Worm (Caenorhabditis elegans) whole organism, L4 larva: ENCODE data around the gene srw-57.
A peak's percentile ranks its signal among the peaks of the same experiment; 100 is the strongest.
"Not testable (repeated sequence)": the region's sequence is repeated elsewhere in the genome, so short reads cannot be mapped to it uniquely, and the experiment has no call there.

Experiments used
- R02D3.7 ChIP-seq: fragments of 150-350 bp; sonication (generic microtip); optimal IDR thresholded peaks from 3 replicates; lab custom pipeline; 2014; ENCODE audit warnings: missing biosample characterization, missing genetic modification characterization
- ZK546.5 ChIP-seq, 2 experiments: sonication (generic microtip); optimal IDR thresholded peaks; 2 replicates each; lab custom pipeline; 2017; ENCODE audit warnings: missing biosample characterization in 2 of 2, missing genetic modification characterization in 2 of 2
- arid-1 ChIP-seq: fragments of 200-800 bp; sonication (Bioruptor generic); conservative IDR thresholded peaks from 2 replicates; pipeline ENCODE4 v1.3.6; 2022; ENCODE audit warnings: missing genetic modification reagents, missing genetic modification characterization, missing compliant biosample characterization
- attf-4 ChIP-seq: sonication (generic microtip); optimal IDR thresholded peaks from 3 replicates; lab custom pipeline; 2017; ENCODE audit warnings: missing biosample characterization, missing genetic modification characterization
- ceh-20 ChIP-seq: fragments of 200-800 bp; sonication (Bioruptor generic); IDR thresholded peaks from 2 replicates; pipeline ENCODE4 v1.3.6; 2022; ENCODE audit warnings: missing genetic modification reagents, missing genetic modification characterization, missing compliant biosample characterization
- ceh-28 ChIP-seq: fragments of 150-350 bp; optimal IDR thresholded peaks from 2 replicates; lab custom pipeline; 2014; ENCODE audit warnings: missing biosample characterization, missing genetic modification reagents, missing genetic modification characterization
- ceh-62 ChIP-seq: sonication (generic microtip); optimal IDR thresholded peaks from 2 replicates; lab custom pipeline; 2017; ENCODE audit warnings: missing biosample characterization, missing genetic modification characterization
- ctbp-1 ChIP-seq: fragments of 200-800 bp; sonication (Bioruptor generic); IDR thresholded peaks from 2 replicates; pipeline ENCODE4 v1.3.6; 2022; ENCODE audit warnings: missing genetic modification reagents, missing genetic modification characterization, missing compliant biosample characterization
- daf-16 ChIP-seq, 3 experiments: sonication (generic microtip); optimal IDR thresholded peaks; 2 replicates each; lab custom pipeline; 2016 to 2017; ENCODE audit warnings: missing genetic modification characterization in 3 of 3, missing genetic modification reagents in 3 of 3, mild to moderate bottlenecking in 2 of 3, missing compliant biosample characterization in 2 of 3, missing biosample characterization in 1 of 3, moderate library complexity in 1 of 3
- dpl-1 ChIP-seq: fragments of 150-350 bp; optimal IDR thresholded peaks from 2 replicates; lab custom pipeline; 2014; ENCODE audit warnings: missing biosample characterization, missing genetic modification reagents, missing genetic modification characterization
- dve-1 ChIP-seq: sonication (generic microtip); optimal IDR thresholded peaks from 2 replicates; lab custom pipeline; 2017; ENCODE audit warnings: antibody characterized with exemption, mild to moderate bottlenecking, missing genetic modification characterization, missing compliant biosample characterization; ENCODE audit not compliant: insufficient read depth
- egl-27 ChIP-seq: sonication (generic microtip); optimal IDR thresholded peaks from 3 replicates; lab custom pipeline; 2017; ENCODE audit warnings: missing biosample characterization, missing genetic modification reagents, missing genetic modification characterization
- fos-1 ChIP-seq: fragments of 150-350 bp; optimal IDR thresholded peaks from 2 replicates; lab custom pipeline; 2014; ENCODE audit warnings: missing biosample characterization, missing genetic modification characterization
- lin-1 ChIP-seq: fragments of 200-800 bp; sonication (Bioruptor generic); IDR thresholded peaks from 2 replicates; pipeline ENCODE4 v1.3.6; 2022; ENCODE audit warnings: missing genetic modification reagents, missing genetic modification characterization, missing compliant biosample characterization
- lin-39 ChIP-seq: fragments of 150-350 bp; optimal IDR thresholded peaks from 2 replicates; lab custom pipeline; 2014; ENCODE audit warnings: missing biosample characterization, missing genetic modification reagents, missing genetic modification characterization
- mdl-1 ChIP-seq, 2 experiments: fragments of 150-350 bp in 1 of 2; sonication (generic microtip) in 1 of 2; optimal IDR thresholded peaks; 2 replicates each; lab custom pipeline; 2014 to 2017; ENCODE audit warnings: missing biosample characterization in 2 of 2, missing genetic modification characterization in 2 of 2
- nhr-102 ChIP-seq: sonication (generic microtip); optimal IDR thresholded peaks from 2 replicates; lab custom pipeline; 2016; ENCODE audit warnings: mild to moderate bottlenecking, missing genetic modification characterization, moderate library complexity, missing compliant biosample characterization
- nhr-11 ChIP-seq: fragments of 150-350 bp; optimal IDR thresholded peaks from 2 replicates; lab custom pipeline; 2014; ENCODE audit warnings: missing biosample characterization, missing genetic modification characterization
- nhr-237 ChIP-seq: sonication (generic microtip); optimal IDR thresholded peaks from 2 replicates; lab custom pipeline; 2017; ENCODE audit warnings: missing biosample characterization, missing genetic modification characterization
- nhr-28 ChIP-seq: fragments of 150-350 bp; optimal IDR thresholded peaks from 2 replicates; lab custom pipeline; 2014; ENCODE audit warnings: missing biosample characterization, missing genetic modification characterization
- nhr-42 ChIP-seq: fragments of 200-800 bp; sonication (Bioruptor generic); IDR thresholded peaks from 2 replicates; pipeline ENCODE4 v1.3.6; 2022; ENCODE audit warnings: missing genetic modification characterization, missing compliant biosample characterization
- nhr-6 ChIP-seq: fragments of 150-350 bp; optimal IDR thresholded peaks from 2 replicates; lab custom pipeline; 2014; ENCODE audit warnings: missing biosample characterization, missing genetic modification characterization
- nhr-77 ChIP-seq: fragments of 150-350 bp; optimal IDR thresholded peaks from 2 replicates; lab custom pipeline; 2014; ENCODE audit warnings: missing biosample characterization, missing genetic modification characterization
- rbr-2 ChIP-seq: sonication (generic microtip); optimal IDR thresholded peaks from 2 replicates; lab custom pipeline; 2016; ENCODE audit warnings: missing genotype, missing genetic modification characterization, missing compliant biosample characterization
- snpc-4 ChIP-seq: fragments of 150-350 bp; optimal IDR thresholded peaks from 2 replicates; lab custom pipeline; 2014; ENCODE audit warnings: missing biosample characterization, missing genetic modification characterization
- unc-62 ChIP-seq, 3 experiments: fragments of 150-350 bp in 1 of 3; sonication (generic microtip); optimal IDR thresholded peaks in 2 of 3; peaks in 1 of 3; 1 replicate in 1 of 3; 2 replicates in 2 of 3; lab custom pipeline; 2014 to 2017; ENCODE audit warnings: missing biosample characterization in 3 of 3, missing genetic modification characterization in 3 of 3, missing genetic modification reagents in 3 of 3, missing genotype in 1 of 3

The srw-57 gene

ce11 chrV:15950903-15951302 is 3.9 kb downstream of the srw-57 start, which contains the start of gene srw-59:
Gene srw-59, minus strand, starts transcription at chrV:15951003.
- TF ChIP-seq arid-1 (GFP tag; lab: Robert Waterston, UW), result no peak
- TF ChIP-seq lin-39 (tag; lab: Kevin White, UChicago), result no peak
- no peak for TF ChIP-seq ceh-62 (tag; lab: Kevin White, UChicago)
- no peak for TF ChIP-seq dve-1 (tag; lab: Kevin White, UChicago)
- no peak for TF ChIP-seq lin-1 (GFP tag; lab: Robert Waterston, UW)

ce11 chrV:15943125-15943524 is 11.7 kb downstream of the srw-57 start, which contains the start of gene srw-53:
Gene srw-53, plus strand, starts transcription at chrV:15943425.
- TF ChIP-seq snpc-4 (no peak), ctbp-1 (no peak), unc-62 (GFP tag; optimal IDR thresholded peaks at IDR 0.05 in 1 of 2; lab: Kevin White, UChicago) (no peak), unc-62 (tag; optimal IDR thresholded peaks at IDR 0.05; lab: Kevin White, UChicago) (no peak), nhr-6 (no peak), arid-1 (GFP tag; lab: Robert Waterston, UW) (no peak), ceh-20 (no peak)

ce11 chrV:15940254-15940653 is 14.6 kb downstream of the srw-57 start, which contains the start of gene srw-55:
Gene srw-55, minus strand, starts transcription at chrV:15940354.
- TF ChIP-seq unc-62 (GFP tag; optimal IDR thresholded peaks at IDR 0.05 in 1 of 2; lab: Kevin White, UChicago), result peak in 1 of 2 experiments; percentile 66
- TF ChIP-seq unc-62 (tag; optimal IDR thresholded peaks at IDR 0.05; lab: Kevin White, UChicago), result no peak
- no peak for TF ChIP-seq nhr-77
- no peak for TF ChIP-seq nhr-237 (tag; lab: Kevin White, UChicago)

DNA sequence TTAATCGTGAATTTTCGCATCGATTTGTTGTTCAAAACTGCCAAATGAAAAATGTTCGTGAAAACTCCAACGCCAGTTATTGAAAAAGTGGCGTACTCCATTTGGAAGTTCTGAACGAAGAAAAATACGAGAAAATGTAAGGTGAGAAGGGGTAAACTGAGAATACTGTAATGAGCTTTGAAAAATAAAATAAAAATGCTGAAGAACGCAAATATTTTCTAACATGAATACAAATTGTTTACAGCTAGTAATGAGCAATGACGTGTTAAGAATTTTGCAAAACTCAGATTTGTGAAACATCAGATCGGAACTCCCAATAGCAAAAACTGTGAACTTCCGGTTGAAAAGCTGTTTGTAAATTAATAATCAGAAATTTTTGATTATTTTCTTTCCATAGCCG is 22.4 kb downstream of the srw-57 start, which contains the start of gene srw-26:
srw-26 (minus strand) TSS at position 101 of the 400 bp plus-strand sequence.
- TF ChIP-seq nhr-28 (tag; lab: Kevin White, UChicago), result no peak
- TF ChIP-seq dpl-1 (GFP tag; lab: Kevin White, UChicago), result no peak
- no peak for TF ChIP-seq nhr-11 (tag; lab: Kevin White, UChicago)
- TF ChIP-seq mdl-1 (tag; optimal IDR thresholded peaks at IDR 0.05; lab: Kevin White, UChicago), result no peak
- TF ChIP-seq nhr-102 (tag; lab: Kevin White, UChicago), result no peak
- no peak for TF ChIP-seq nhr-6
- TF ChIP-seq fos-1 (tag; lab: Kevin White, UChicago), result no peak
- TF ChIP-seq nhr-42 (GFP tag; lab: Robert Waterston, UW), result no peak
- TF ChIP-seq attf-4 (tag; lab: Kevin White, UChicago), result no peak
- TF ChIP-seq egl-27 (tag; lab: Kevin White, UChicago), result no peak

DNA sequence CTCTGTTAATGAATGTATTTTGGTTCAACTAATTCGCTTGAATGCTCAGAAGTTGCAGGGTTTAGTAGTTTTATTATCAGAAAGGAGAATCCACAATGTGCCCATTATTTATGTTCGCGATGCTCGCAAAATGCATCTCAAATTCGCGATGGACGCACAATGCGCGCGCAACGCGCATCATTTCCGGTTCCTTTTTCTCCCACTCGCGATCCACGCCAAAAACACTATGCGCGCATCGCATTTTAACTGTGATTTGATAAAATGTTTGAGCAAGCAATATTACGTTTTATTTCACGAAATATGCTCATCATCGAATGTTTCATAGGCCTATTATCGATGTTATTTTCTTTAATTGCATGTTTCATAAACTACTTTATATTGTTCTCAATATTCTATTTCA is 24.9 kb downstream of the srw-57 start, which contains the start of gene srbc-77:
srbc-77 (plus strand) TSS at position 301 of the 400 bp plus-strand sequence.
- not testable (repeated sequence) for TF ChIP-seq ZK546.5 (tag; optimal IDR thresholded peaks at IDR 0.05; lab: Kevin White, UChicago); mdl-1 (tag; optimal IDR thresholded peaks at IDR 0.05; lab: Kevin White, UChicago); R02D3.7

- TF ChIP-seq nhr-11 (tag; lab: Kevin White, UChicago), result no peak
- no peak for TF ChIP-seq ctbp-1
- TF ChIP-seq rbr-2, result no peak
- no peak for TF ChIP-seq mdl-1 (tag; optimal IDR thresholded peaks at IDR 0.05; lab: Kevin White, UChicago)
Observed at ce11 chrV:15928325-15928724, 26.5 kb downstream of the srw-57 start, which contains the start of gene pzf-1. Gene pzf-1, minus strand, starts transcription at chrV:15928425.

DNA sequence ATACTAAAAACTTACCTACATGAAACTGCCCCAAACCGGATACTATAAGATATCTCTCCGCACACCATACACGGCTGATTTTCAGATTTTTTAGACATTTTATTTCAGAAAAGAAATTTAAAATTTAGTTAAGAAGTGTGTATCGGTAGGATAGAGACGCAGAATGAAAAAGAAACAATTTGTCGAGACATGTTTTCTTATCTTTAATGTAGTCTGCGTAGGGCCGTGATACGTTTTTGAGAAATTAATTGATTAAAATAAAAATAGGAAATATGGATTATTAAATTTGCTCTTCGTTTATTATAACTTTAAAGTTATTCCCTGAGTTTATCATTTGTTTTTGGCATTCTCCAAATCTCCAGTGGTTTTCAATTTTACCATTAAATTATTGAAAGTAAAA is 30.5 kb downstream of the srw-57 start, which contains the start of gene nhr-108:
nhr-108 (minus strand) TSS at position 166 of the 400 bp plus-strand sequence.
- TF ChIP-seq nhr-77 (peak; percentile 68), nhr-28 (tag; lab: Kevin White, UChicago) (peak; percentile 87), ceh-28 (no peak), nhr-42 (GFP tag; lab: Robert Waterston, UW) (no peak), daf-16 (GFP tag; optimal IDR thresholded peaks at IDR 0.05; lab: Kevin White, UChicago) (no peak), daf-16 (tag; optimal IDR thresholded peaks at IDR 0.05; lab: Kevin White, UChicago) (peak; percentile 39)
